Worm (Caenorhabditis elegans): Measurements from ENCODE around the gene dhcr-24.

Gene dhcr-24

DNA sequence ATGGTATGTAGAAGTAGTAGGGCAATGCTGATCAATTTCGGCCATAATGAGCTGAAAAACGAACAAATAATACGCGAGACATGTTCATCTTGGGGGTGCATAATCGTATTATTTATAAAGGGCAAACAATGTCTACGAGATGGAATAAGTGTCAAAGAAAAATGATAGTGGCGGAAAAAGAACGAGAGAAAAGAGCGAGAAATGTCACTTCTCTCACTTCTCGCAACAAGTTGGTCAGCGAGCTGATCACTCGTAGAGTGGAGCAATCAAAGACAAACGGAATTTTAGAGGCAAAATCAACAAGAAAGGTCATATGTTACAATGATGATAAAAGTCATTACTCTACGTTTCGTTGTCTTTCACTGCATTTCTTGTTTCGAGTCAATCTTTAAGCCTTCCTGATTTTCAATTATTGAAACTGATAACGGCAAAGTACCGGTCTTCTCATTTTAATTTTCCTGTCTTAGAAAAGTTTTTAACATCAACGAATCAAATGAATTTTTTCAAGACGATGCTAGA lies 22.9 kb downstream of the dhcr-24 start, which contains the start of gene F52H2.3:
TSS of gene F52H2.3 (minus strand) at position 51 of the 519 bp plus-strand sequence.
- no peak for TF ChIP-seq tbx-11 (GFP tag; IDR thresholded peaks at IDR 0.05)
- TF ChIP-seq tra-4 (tag; optimal IDR thresholded peaks at IDR 0.05) = no peak
- no peak for TF ChIP-seq ets-7 (tag; optimal IDR thresholded peaks at IDR 0.05)
- no peak for TF ChIP-seq flt-1 (GFP tag; IDR thresholded peaks at IDR 0.05)
- TF ChIP-seq ama-1 (optimal IDR thresholded peaks at IDR 0.05) = no peak

DNA sequence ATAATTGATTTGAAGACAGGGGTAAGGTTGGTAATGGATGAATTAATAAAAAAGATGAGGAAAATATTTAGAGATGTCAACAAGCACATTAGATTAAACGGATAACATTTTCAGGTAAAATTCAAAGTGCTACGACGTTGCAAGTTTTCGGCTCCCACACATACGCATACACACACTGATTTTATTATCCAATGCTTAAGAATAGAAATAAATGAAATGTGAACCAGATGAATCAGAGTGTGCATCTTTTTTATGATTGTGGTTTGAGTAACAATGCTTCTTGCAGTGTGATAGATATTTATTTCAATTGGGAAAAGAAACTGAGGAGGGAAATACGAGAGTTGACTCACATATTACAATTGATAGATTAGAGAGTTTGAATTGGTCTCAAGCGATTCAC lies 25.2 kb downstream of the dhcr-24 start:
- no peak for TF ChIP-seq tbx-11 (GFP tag; IDR thresholded peaks at IDR 0.05)
- no peak for TF ChIP-seq hnd-1 (tag; optimal IDR thresholded peaks at IDR 0.05)
- no peak for TF ChIP-seq ama-1 (optimal IDR thresholded peaks at IDR 0.05)
- no peak for TF ChIP-seq tbx-37 (GFP tag; conservative IDR thresholded peaks at IDR 0.05)
- TF ChIP-seq ceh-36 (tag; optimal IDR thresholded peaks at IDR 0.05) = no peak
- no peak for TF ChIP-seq hmg-4 (GFP tag; optimal IDR thresholded peaks at IDR 0.05)
- no peak for TF ChIP-seq B0310.2 (tag; optimal IDR thresholded peaks at IDR 0.05)
- no peak for TF ChIP-seq pes-1 (GFP tag; IDR thresholded peaks at IDR 0.05)
- TF ChIP-seq tra-4 (tag; optimal IDR thresholded peaks at IDR 0.05) = no peak
- TF ChIP-seq flt-1 (GFP tag; IDR thresholded peaks at IDR 0.05) = no peak
- no peak for TF ChIP-seq aly-1 (tag; optimal IDR thresholded peaks at IDR 0.05)
- no peak for TF ChIP-seq ceh-13 (GFP tag; optimal IDR thresholded peaks at IDR 0.05)
- TF ChIP-seq sea-1 (GFP tag; conservative IDR thresholded peaks at IDR 0.05) = no peak
- TF ChIP-seq ets-7 (tag; optimal IDR thresholded peaks at IDR 0.05) = no peak
- TF ChIP-seq hmbx-1 (tag; optimal IDR thresholded peaks at IDR 0.05) = no peak
- no peak for TF ChIP-seq scrt-1 (GFP tag; IDR thresholded peaks at IDR 0.05)

DNA sequence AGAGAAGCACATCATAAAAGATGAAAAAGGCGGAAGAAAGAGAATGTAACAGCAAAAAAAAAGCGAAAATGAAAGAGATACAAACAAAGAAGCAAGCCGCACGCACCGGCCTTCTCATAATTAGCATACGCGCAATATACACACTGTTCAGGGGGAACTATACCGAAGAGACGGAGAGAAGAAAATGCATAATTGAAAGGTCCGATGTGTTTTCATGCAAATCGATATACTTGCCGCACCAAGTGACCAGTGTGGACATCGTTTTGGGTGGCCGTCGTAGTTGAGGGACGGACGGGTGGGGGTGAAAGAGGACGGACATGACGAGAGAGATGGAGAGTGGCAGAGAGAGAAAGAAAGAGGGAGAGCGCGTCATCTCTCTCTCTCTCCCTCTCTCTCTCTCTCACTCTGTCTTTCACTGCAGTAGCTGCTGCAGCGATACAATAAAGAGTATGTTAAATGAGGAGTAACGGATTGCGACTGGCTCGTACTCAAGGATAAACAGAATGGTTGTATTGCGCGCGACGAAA lies 27.6 kb downstream of the dhcr-24 start:
- TF ChIP-seq B0310.2 (tag; optimal IDR thresholded peaks at IDR 0.05) (peak; percentile 25), aly-1 (tag; optimal IDR thresholded peaks at IDR 0.05) (peak; percentile 51), ets-7 (tag; optimal IDR thresholded peaks at IDR 0.05) (peak; percentile 46), F13C5.2 (tag; optimal IDR thresholded peaks at IDR 0.05) (peak; percentile 64), hmg-4 (GFP tag; optimal IDR thresholded peaks at IDR 0.05) (peak; percentile 83), flt-1 (GFP tag; IDR thresholded peaks at IDR 0.05) (no peak; the same call in 1 of the 2 replicates)

DNA sequence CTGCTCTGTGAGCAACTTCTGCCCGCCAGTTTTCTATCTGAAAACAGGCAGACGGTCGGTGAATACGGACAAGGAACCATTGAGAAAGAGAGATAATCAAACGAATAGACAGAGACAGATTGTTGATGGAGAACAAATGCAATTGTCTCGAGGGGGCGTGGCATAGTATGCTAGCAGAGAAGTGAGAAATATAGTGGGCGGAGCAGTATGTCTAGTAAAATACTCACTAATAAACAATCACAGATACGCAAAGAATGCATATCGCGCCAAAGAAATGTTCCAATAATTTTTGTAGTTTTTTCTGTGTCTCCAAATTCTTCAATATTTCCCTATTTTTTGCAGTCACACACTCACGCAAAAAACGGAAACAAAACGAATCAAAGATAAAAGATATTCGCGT lies 31.6 kb downstream of the dhcr-24 start, which contains the start of gene tbc-12:
TSS of gene tbc-12 (minus strand) at position 101 of the 400 bp plus-strand sequence.
- no peak for TF ChIP-seq tra-4 (tag; optimal IDR thresholded peaks at IDR 0.05)
- no peak for TF ChIP-seq pes-1 (GFP tag; IDR thresholded peaks at IDR 0.05)
- no peak for TF ChIP-seq tbx-37 (GFP tag; conservative IDR thresholded peaks at IDR 0.05)
- TF ChIP-seq ceh-13 (GFP tag; optimal IDR thresholded peaks at IDR 0.05) = no peak
- TF ChIP-seq F13C5.2 (tag; optimal IDR thresholded peaks at IDR 0.05) = no peak
- TF ChIP-seq hmbx-1 (tag; optimal IDR thresholded peaks at IDR 0.05) = no peak
- TF ChIP-seq hmg-4 (GFP tag; optimal IDR thresholded peaks at IDR 0.05) = no peak
- no peak for TF ChIP-seq flt-1 (GFP tag; IDR thresholded peaks at IDR 0.05)
- no peak for TF ChIP-seq scrt-1 (GFP tag; IDR thresholded peaks at IDR 0.05)
- no peak for TF ChIP-seq ets-7 (tag; optimal IDR thresholded peaks at IDR 0.05)
- no peak for TF ChIP-seq B0310.2 (tag; optimal IDR thresholded peaks at IDR 0.05)
- no peak for TF ChIP-seq ceh-36 (tag; optimal IDR thresholded peaks at IDR 0.05)
- no peak for TF ChIP-seq ama-1 (optimal IDR thresholded peaks at IDR 0.05)
- no peak for TF ChIP-seq tbx-11 (GFP tag; IDR thresholded peaks at IDR 0.05)
- no peak for TF ChIP-seq aly-1 (tag; optimal IDR thresholded peaks at IDR 0.05)
- TF ChIP-seq hnd-1 (tag; optimal IDR thresholded peaks at IDR 0.05) = no peak
- no peak for TF ChIP-seq sea-1 (GFP tag; conservative IDR thresholded peaks at IDR 0.05)

DNA sequence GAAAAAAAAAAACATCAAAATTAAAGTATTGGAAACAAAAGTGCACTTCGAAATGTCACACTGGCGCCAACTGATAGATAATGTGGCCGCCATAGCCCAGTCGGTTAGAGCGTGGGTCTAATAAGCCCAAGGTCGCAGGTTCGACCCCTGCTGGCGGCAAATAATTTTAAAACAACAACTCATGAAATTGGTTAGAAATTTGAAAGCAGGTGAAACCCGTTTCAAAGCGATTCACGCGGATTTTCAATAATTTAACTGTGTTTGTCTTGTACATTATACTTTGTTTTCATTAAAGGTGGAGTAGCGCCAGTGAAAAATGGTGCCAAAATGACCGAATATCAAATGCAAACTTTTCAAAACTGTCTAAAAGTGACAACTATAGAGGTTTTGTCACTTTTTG lies 32.7 kb downstream of the dhcr-24 start:
- TF ChIP-seq B0310.2 (tag; optimal IDR thresholded peaks at IDR 0.05) = no peak
- TF ChIP-seq F13C5.2 (tag; optimal IDR thresholded peaks at IDR 0.05) = no peak
- TF ChIP-seq flt-1 (GFP tag; IDR thresholded peaks at IDR 0.05) = no peak
- no peak for TF ChIP-seq hnd-1 (tag; optimal IDR thresholded peaks at IDR 0.05)
- TF ChIP-seq tbx-37 (GFP tag; conservative IDR thresholded peaks at IDR 0.05) = no peak
- no peak for TF ChIP-seq ama-1 (optimal IDR thresholded peaks at IDR 0.05)
- TF ChIP-seq hmg-4 (GFP tag; optimal IDR thresholded peaks at IDR 0.05) = no peak
- no peak for TF ChIP-seq hmbx-1 (tag; optimal IDR thresholded peaks at IDR 0.05)
- TF ChIP-seq ets-7 (tag; optimal IDR thresholded peaks at IDR 0.05) = no peak

DNA sequence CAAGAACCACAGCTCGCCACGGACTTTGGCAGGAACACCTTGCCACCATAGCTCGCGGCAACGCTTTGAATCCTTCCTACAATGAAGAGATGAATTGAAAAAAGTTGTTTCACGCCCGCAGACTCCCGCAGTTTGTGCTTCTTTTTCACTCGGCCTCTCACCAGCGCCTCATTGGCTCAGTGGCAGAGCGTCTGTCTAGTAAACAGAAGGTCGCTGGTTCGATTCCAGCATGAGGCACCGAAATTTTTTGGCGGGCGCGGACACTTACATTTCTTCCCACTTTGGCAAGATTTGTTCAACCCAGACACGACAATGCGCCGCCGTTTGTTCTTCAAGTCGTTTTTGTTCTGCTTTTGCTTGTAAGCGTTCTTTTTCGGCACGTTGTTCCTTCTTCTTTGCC lies 36.1 kb downstream of the dhcr-24 start:
- TF ChIP-seq hnd-1 (tag; optimal IDR thresholded peaks at IDR 0.05) (no peak), scrt-1 (GFP tag; IDR thresholded peaks at IDR 0.05) (no peak), flt-1 (GFP tag; IDR thresholded peaks at IDR 0.05) (0 out of 2 replicates have a peak, but pooled peaks have one; percentile 29), pes-1 (GFP tag; IDR thresholded peaks at IDR 0.05) (peak; percentile 59), hmg-4 (GFP tag; optimal IDR thresholded peaks at IDR 0.05) (no peak)

DNA sequence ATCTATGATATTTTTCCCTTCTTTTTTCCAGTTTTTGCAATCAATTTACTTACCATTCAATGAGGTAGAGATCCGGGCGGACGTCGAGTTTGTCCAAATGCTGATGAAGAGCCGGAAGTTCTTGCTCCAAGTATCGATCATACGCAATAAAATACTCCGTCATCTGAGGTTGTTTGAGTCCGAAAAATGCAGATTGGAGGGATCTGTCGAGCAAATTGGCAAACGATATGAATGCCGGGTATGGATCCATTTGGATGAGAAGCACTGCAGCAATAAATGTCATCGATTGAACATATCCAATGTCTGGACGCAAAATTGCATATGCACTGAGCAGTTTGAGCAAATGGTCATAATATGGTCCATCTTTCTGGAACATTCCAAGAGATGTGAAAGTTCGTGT lies 36.8 kb downstream of the dhcr-24 start:
- TF ChIP-seq flt-1 (GFP tag; IDR thresholded peaks at IDR 0.05) = no peak
- TF ChIP-seq aly-1 (tag; optimal IDR thresholded peaks at IDR 0.05) = no peak
- no peak for TF ChIP-seq hnd-1 (tag; optimal IDR thresholded peaks at IDR 0.05)
- TF ChIP-seq tra-4 (tag; optimal IDR thresholded peaks at IDR 0.05) = no peak
- TF ChIP-seq ets-7 (tag; optimal IDR thresholded peaks at IDR 0.05) = no peak
- TF ChIP-seq tbx-37 (GFP tag; conservative IDR thresholded peaks at IDR 0.05) = no peak
- TF ChIP-seq sea-1 (GFP tag; conservative IDR thresholded peaks at IDR 0.05) = no peak
- TF ChIP-seq scrt-1 (GFP tag; IDR thresholded peaks at IDR 0.05) = no peak
- no peak for TF ChIP-seq pes-1 (GFP tag; IDR thresholded peaks at IDR 0.05)
- TF ChIP-seq B0310.2 (tag; optimal IDR thresholded peaks at IDR 0.05) = no peak
- TF ChIP-seq ceh-13 (GFP tag; optimal IDR thresholded peaks at IDR 0.05) = no peak

DNA sequence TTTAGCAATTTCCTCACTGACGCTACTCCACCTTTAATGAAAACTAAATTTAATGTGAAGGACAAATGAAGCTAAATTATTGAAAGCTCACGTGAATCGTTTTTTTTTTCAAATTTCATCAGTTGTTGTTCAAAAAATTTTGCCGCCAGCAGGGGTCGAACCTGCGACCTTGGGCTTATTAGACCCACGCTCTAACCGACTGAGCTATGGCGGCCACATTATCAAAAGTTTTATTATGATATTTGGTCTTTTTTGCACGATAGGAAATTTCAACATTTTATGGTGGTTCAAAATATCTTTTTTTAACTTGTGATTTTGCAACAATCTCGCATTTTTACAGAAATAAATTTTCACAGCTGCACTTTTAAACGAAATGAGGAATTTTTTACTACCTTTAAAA lies 37.9 kb downstream of the dhcr-24 start:
- TF ChIP-seq scrt-1 (GFP tag; IDR thresholded peaks at IDR 0.05) (no peak), pes-1 (GFP tag; IDR thresholded peaks at IDR 0.05) (no peak), sea-1 (GFP tag; conservative IDR thresholded peaks at IDR 0.05) (no peak), hmbx-1 (tag; optimal IDR thresholded peaks at IDR 0.05) (no peak), hnd-1 (tag; optimal IDR thresholded peaks at IDR 0.05) (no peak), B0310.2 (tag; optimal IDR thresholded peaks at IDR 0.05) (no peak), ceh-36 (tag; optimal IDR thresholded peaks at IDR 0.05) (no peak), tra-4 (tag; optimal IDR thresholded peaks at IDR 0.05) (no peak), hmg-4 (GFP tag; optimal IDR thresholded peaks at IDR 0.05) (no peak), F13C5.2 (tag; optimal IDR thresholded peaks at IDR 0.05) (no peak), ceh-13 (GFP tag; optimal IDR thresholded peaks at IDR 0.05) (no peak), ets-7 (tag; optimal IDR thresholded peaks at IDR 0.05) (no peak), ama-1 (optimal IDR thresholded peaks at IDR 0.05) (no peak), tbx-11 (GFP tag; IDR thresholded peaks at IDR 0.05) (no peak), aly-1 (tag; optimal IDR thresholded peaks at IDR 0.05) (no peak), tbx-37 (GFP tag; conservative IDR thresholded peaks at IDR 0.05) (no peak), flt-1 (GFP tag; IDR thresholded peaks at IDR 0.05) (no peak)
